Worm (Caenorhabditis elegans) whole organism, late embryonic: Measurements from ENCODE around the gene tsp-18.

Source experiments
- C08G9.2 ChIP-seq: sonication (generic microtip); optimal IDR thresholded peaks from 2 replicates; lab custom pipeline; 2016; ENCODE audit warnings: mild to moderate bottlenecking, missing genetic modification characterization, moderate library complexity, missing compliant biosample characterization
- F13H6.1 ChIP-seq: sonication (generic microtip); optimal IDR thresholded peaks from 2 replicates; lab custom pipeline; 2016; ENCODE audit warnings: missing genetic modification characterization, missing compliant biosample characterization
- T23F11.4 ChIP-seq: fragments of 200-800 bp; sonication (Bioruptor generic); optimal IDR thresholded peaks from 2 replicates; lab custom pipeline; 2018; ENCODE audit warnings: mild to moderate bottlenecking, missing genetic modification characterization, missing compliant biosample characterization
- ama-1 ChIP-seq: fragments of 150-350 bp; optimal IDR thresholded peaks from 2 replicates; lab custom pipeline; 2014
- ceh-18 ChIP-seq: sonication (generic microtip); optimal IDR thresholded peaks from 2 replicates; lab custom pipeline; 2016; ENCODE audit warnings: missing genetic modification characterization, missing compliant biosample characterization
- ceh-19 ChIP-seq: fragments of 200-800 bp; sonication (Bioruptor generic); optimal IDR thresholded peaks from 2 replicates; lab custom pipeline; 2018; ENCODE audit warnings: mild to moderate bottlenecking, missing genetic modification characterization, missing compliant biosample characterization
- ceh-22 ChIP-seq: sonication (generic microtip); optimal IDR thresholded peaks from 2 replicates; lab custom pipeline; 2017; ENCODE audit warnings: missing biosample characterization, missing genetic modification characterization
- ceh-9 ChIP-seq: sonication (generic microtip); optimal IDR thresholded peaks from 2 replicates; lab custom pipeline; 2016; ENCODE audit warnings: mild to moderate bottlenecking, missing genetic modification characterization, inconsistent platforms, missing compliant biosample characterization
- che-1 ChIP-seq: sonication (generic microtip); optimal IDR thresholded peaks from 2 replicates; lab custom pipeline; 2016; ENCODE audit warnings: mild to moderate bottlenecking, missing genetic modification characterization, missing compliant biosample characterization
- dmd-4 ChIP-seq: sonication (generic microtip); optimal IDR thresholded peaks from 2 replicates; lab custom pipeline; 2016; ENCODE audit warnings: borderline replicate concordance, missing genetic modification characterization, missing compliant biosample characterization
- dve-1 ChIP-seq: sonication (generic microtip); optimal IDR thresholded peaks from 2 replicates; lab custom pipeline; 2017; ENCODE audit warnings: antibody characterized with exemption, mild to moderate bottlenecking, missing genetic modification characterization, missing compliant biosample characterization
- fkh-6 ChIP-seq: sonication (generic microtip); optimal IDR thresholded peaks from 2 replicates; lab custom pipeline; 2016; ENCODE audit warnings: missing genetic modification characterization, missing compliant biosample characterization
- gmeb-2 ChIP-seq: sonication (generic microtip); optimal IDR thresholded peaks from 2 replicates; lab custom pipeline; 2016; ENCODE audit warnings: missing genetic modification characterization, inconsistent platforms, missing compliant biosample characterization
- hlh-15 ChIP-seq: sonication (generic microtip); optimal IDR thresholded peaks from 2 replicates; lab custom pipeline; 2016; ENCODE audit warnings: missing genetic modification characterization, missing compliant biosample characterization
- hlh-6 ChIP-seq: sonication (generic microtip); optimal IDR thresholded peaks from 2 replicates; lab custom pipeline; 2016; ENCODE audit warnings: missing genotype, missing genetic modification characterization, missing compliant biosample characterization
- lim-6 ChIP-seq: sonication (generic microtip); optimal IDR thresholded peaks from 2 replicates; lab custom pipeline; 2016; ENCODE audit warnings: missing genetic modification characterization, missing compliant biosample characterization
- madf-2 ChIP-seq: sonication (generic microtip); optimal IDR thresholded peaks from 2 replicates; lab custom pipeline; 2017; ENCODE audit warnings: missing genetic modification characterization, missing compliant biosample characterization
- nhr-11 ChIP-seq: fragments of 150-350 bp; optimal IDR thresholded peaks from 2 replicates; lab custom pipeline; 2014; ENCODE audit warnings: missing biosample characterization, missing genetic modification characterization
- nhr-232 ChIP-seq: sonication (generic microtip); optimal IDR thresholded peaks from 2 replicates; lab custom pipeline; 2016; ENCODE audit warnings: missing genetic modification characterization, missing compliant biosample characterization
- npax-4 ChIP-seq: sonication (generic microtip); optimal IDR thresholded peaks from 2 replicates; lab custom pipeline; 2016; ENCODE audit warnings: missing genetic modification characterization, missing compliant biosample characterization
- odd-2 ChIP-seq: sonication (generic microtip); optimal IDR thresholded peaks from 2 replicates; lab custom pipeline; 2017; ENCODE audit warnings: antibody characterized with exemption, mild to moderate bottlenecking, missing genetic modification characterization, missing compliant biosample characterization
- pag-3 ChIP-seq: sonication (generic microtip); optimal IDR thresholded peaks from 2 replicates; lab custom pipeline; 2016; ENCODE audit warnings: missing compliant biosample characterization, missing genetic modification characterization, borderline replicate concordance
- pat-9 ChIP-seq: fragments of 200-800 bp; sonication (Bioruptor generic); optimal IDR thresholded peaks from 2 replicates; lab custom pipeline; 2018; ENCODE audit warnings: mild to moderate bottlenecking, missing genetic modification characterization, moderate library complexity, missing compliant biosample characterization
- pax-1 ChIP-seq: fragments of 150-350 bp; optimal IDR thresholded peaks from 2 replicates; lab custom pipeline; 2014; ENCODE audit warnings: missing biosample characterization, missing genetic modification characterization
- pqm-1 ChIP-seq: sonication (generic microtip); optimal IDR thresholded peaks from 2 replicates; lab custom pipeline; 2016; ENCODE audit warnings: missing genetic modification characterization, missing compliant biosample characterization
- pros-1 ChIP-seq: fragments of 150-350 bp; optimal IDR thresholded peaks from 2 replicates; lab custom pipeline; 2014; ENCODE audit warnings: missing biosample characterization, missing genetic modification reagents, missing genetic modification characterization
- ref-2 ChIP-seq: sonication (generic microtip); optimal IDR thresholded peaks from 2 replicates; lab custom pipeline; 2016; ENCODE audit warnings: missing genetic modification characterization, missing compliant biosample characterization
- sdc-2 ChIP-seq: sonication (generic microtip); optimal IDR thresholded peaks from 2 replicates; lab custom pipeline; 2016; ENCODE audit warnings: missing genotype, missing genetic modification characterization, missing compliant biosample characterization
- syd-9 ChIP-seq: sonication (generic microtip); optimal IDR thresholded peaks from 2 replicates; lab custom pipeline; 2016; ENCODE audit warnings: mild to moderate bottlenecking, missing genetic modification characterization, moderate library complexity, missing compliant biosample characterization
- tbx-2 ChIP-seq: sonication (generic microtip); optimal IDR thresholded peaks from 2 replicates; lab custom pipeline; 2016; ENCODE audit warnings: missing genetic modification characterization, missing compliant biosample characterization
- ttx-3 ChIP-seq: sonication (generic microtip); optimal IDR thresholded peaks from 2 replicates; lab custom pipeline; 2016; ENCODE audit warnings: missing genetic modification reagents, missing genetic modification characterization, missing compliant biosample characterization
- unc-3 ChIP-seq, 2 experiments: fragments of 200-800 bp in 1 of 2; sonication (Bioruptor generic) in 1 of 2; sonication (generic microtip) in 1 of 2; conservative IDR thresholded peaks in 1 of 2; optimal IDR thresholded peaks in 1 of 2; 2 replicates each; pipeline versions ENCODE4 v1.3.6 to Lab custom; 2016 to 2022; ENCODE audit warnings: missing compliant biosample characterization in 2 of 2, missing genetic modification characterization in 2 of 2, missing genetic modification reagents in 1 of 2
- unc-42 ChIP-seq: sonication (generic microtip); optimal IDR thresholded peaks from 2 replicates; lab custom pipeline; 2016; ENCODE audit warnings: missing genotype, missing genetic modification characterization, missing compliant biosample characterization
- unc-55 ChIP-seq: sonication (generic microtip); optimal IDR thresholded peaks from 2 replicates; lab custom pipeline; 2017; ENCODE audit warnings: missing biosample characterization, missing genetic modification reagents, missing genetic modification characterization
- unc-86 ChIP-seq: sonication (generic microtip); optimal IDR thresholded peaks from 2 replicates; lab custom pipeline; 2016; ENCODE audit warnings: missing genetic modification characterization, missing compliant biosample characterization
- zip-5 ChIP-seq: sonication (generic microtip); optimal IDR thresholded peaks from 2 replicates; lab custom pipeline; 2016; ENCODE audit warnings: missing genetic modification characterization, missing compliant biosample characterization

The tsp-18 gene

ce11 chrII:5931109-5931508, 26.8 kb downstream of the tsp-18 start:
- TF ChIP-seq nhr-232 (tag; lab: Kevin White, UChicago) (no peak), pag-3 (no peak), ama-1 (lab: Kevin White, UChicago) (no peak), ref-2 (tag; lab: Kevin White, UChicago) (peak; percentile 45), F13H6.1 (tag; lab: Kevin White, UChicago) (no peak), pax-1 (tag; lab: Kevin White, UChicago) (no peak), pqm-1 (tag; lab: Kevin White, UChicago) (no peak), pat-9 (tag; lab: Kevin White, UChicago) (no peak), pros-1 (tag; lab: Kevin White, UChicago) (no peak)

- TF ChIP-seq ref-2 (tag; lab: Kevin White, UChicago), result no peak
- peak; percentile 88 for TF ChIP-seq unc-55 (GFP tag; lab: Kevin White, UChicago)
Observed at ce11 chrII:5931904-5932764, 27.8 kb downstream of the tsp-18 start.

ce11 chrII:5933133-5933532, 28.8 kb downstream of the tsp-18 start:
- TF ChIP-seq fkh-6 (tag; lab: Kevin White, UChicago) (peak; percentile 25), F13H6.1 (tag; lab: Kevin White, UChicago) (no peak), hlh-6 (tag; lab: Kevin White, UChicago) (peak; percentile 30), pqm-1 (tag; lab: Kevin White, UChicago) (no peak), pros-1 (tag; lab: Kevin White, UChicago) (no peak), ttx-3 (tag; lab: Kevin White, UChicago) (no peak), npax-4 (tag; lab: Kevin White, UChicago) (no peak), syd-9 (tag; lab: Kevin White, UChicago) (no peak), unc-42 (tag; lab: Kevin White, UChicago) (no peak), ceh-19 (GFP tag; lab: Kevin White, UChicago) (no peak)

ce11 chrII:5933962-5934422, 29.6 kb downstream of the tsp-18 start:
- TF ChIP-seq che-1 (tag; lab: Kevin White, UChicago) (no peak), unc-55 (GFP tag; lab: Kevin White, UChicago) (peak; percentile 28), tbx-2 (no peak)

ce11 chrII:5936009-5936408, 31.7 kb downstream of the tsp-18 start:
- TF ChIP-seq ref-2 (tag; lab: Kevin White, UChicago), result no peak
- TF ChIP-seq ttx-3 (tag; lab: Kevin White, UChicago), result no peak
- no peak for TF ChIP-seq C08G9.2
- no peak for TF ChIP-seq pax-1 (tag; lab: Kevin White, UChicago)
- TF ChIP-seq nhr-11 (tag; lab: Kevin White, UChicago), result no peak

ce11 chrII:5940815-5941214, 36.5 kb downstream of the tsp-18 start, which contains the start of gene F28B12.6:
Gene F28B12.6, plus strand, starts transcription at chrII:5940863.
- no peak for TF ChIP-seq odd-2 (tag; lab: Kevin White, UChicago)
- no peak for TF ChIP-seq tbx-2
- TF ChIP-seq sdc-2 (tag; lab: Kevin White, UChicago), result no peak
- no peak for TF ChIP-seq dmd-4 (tag; lab: Kevin White, UChicago)
- TF ChIP-seq ceh-18 (tag; lab: Kevin White, UChicago), result no peak
- TF ChIP-seq ceh-22 (tag; lab: Kevin White, UChicago), result no peak
- TF ChIP-seq zip-5 (tag; lab: Kevin White, UChicago), result no peak
- no peak for TF ChIP-seq madf-2 (tag; lab: Kevin White, UChicago)
- no peak for TF ChIP-seq gmeb-2 (tag; lab: Kevin White, UChicago)
- no peak for TF ChIP-seq unc-86
- no peak for TF ChIP-seq pqm-1 (tag; lab: Kevin White, UChicago)
- no peak for TF ChIP-seq unc-3 (GFP tag; conservative IDR thresholded peaks at IDR 0.05; lab: Robert Waterston, UW)
- TF ChIP-seq unc-3 (tag; optimal IDR thresholded peaks at IDR 0.05; lab: Kevin White, UChicago), result no peak
- TF ChIP-seq ama-1 (lab: Kevin White, UChicago), result no peak
- TF ChIP-seq T23F11.4 (GFP tag; lab: Kevin White, UChicago), result no peak
- TF ChIP-seq dve-1 (tag; lab: Kevin White, UChicago), result no peak
- no peak for TF ChIP-seq lim-6 (tag; lab: Kevin White, UChicago)
- no peak for TF ChIP-seq unc-55 (GFP tag; lab: Kevin White, UChicago)
- TF ChIP-seq hlh-15, result no peak
- TF ChIP-seq ceh-9, result no peak
- TF ChIP-seq ref-2 (tag; lab: Kevin White, UChicago), result no peak
- TF ChIP-seq, all 69 proteins: peak for 0
